Fruit fly (Drosophila melanogaster) whole organism, adult: ENCODE measurements around the gene Arpc1.

ENCODE experiments used
- cnc ChIP-seq, 2 experiments: fragments of >200 bp; optimal IDR thresholded peaks; 2 replicates each; lab custom pipeline; 2017
- pad ChIP-seq: fragments of 200-800 bp; sonication (Bioruptor generic); optimal IDR thresholded peaks from 3 replicates; lab custom pipeline; 2017; ENCODE audit warnings: missing biosample characterization, missing genetic modification characterization, mild to moderate bottlenecking, moderate library complexity, missing genetic modification reagents

DNA sequence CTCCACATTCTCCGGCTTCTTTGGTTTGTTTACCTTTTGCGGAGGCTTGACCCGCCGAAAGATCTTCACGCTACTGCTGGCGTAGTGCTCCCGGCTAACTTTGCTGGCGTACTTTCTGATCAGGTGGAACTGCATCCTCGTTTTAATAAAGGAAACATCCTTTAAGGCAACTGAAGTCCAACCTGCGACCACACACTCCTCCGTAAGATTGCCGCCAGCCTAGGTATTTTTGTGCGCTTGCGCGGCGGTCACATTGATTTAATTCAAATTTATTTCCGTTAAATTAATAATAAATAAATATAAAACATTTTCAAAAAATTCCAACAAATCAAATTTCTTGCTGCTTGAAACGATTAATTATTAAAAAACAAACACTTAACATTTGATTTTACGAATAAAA lies 2.0 kb downstream of the Arpc1 start, which contains the start of gene PolG1:
- no peak for TF ChIP-seq cnc (optimal IDR thresholded peaks at IDR 0.05; lab: Kevin White, UChicago)
- TF ChIP-seq pad (GFP tag; lab: Kevin White, UChicago): no peak
